Worm (Caenorhabditis elegans): ENCODE data around the gene eat-17.
"Not testable (repeated sequence)": the region's sequence is repeated elsewhere in the genome, so short reads cannot be mapped to it uniquely, and the experiment has no call there.

eat-17 gene

ce11 chrX:16451642-16452041 is 35.0 kb upstream of the eat-17 start, which contains the start of gene F38E9.4:
F38E9.4 (plus strand) TSS chrX:16451942.
- TF ChIP-seq unc-130, lsy-2, dsc-1 (tag; optimal IDR thresholded peaks at IDR 0.05): not testable (repeated sequence)

- no peak for TF ChIP-seq ceh-82 (tag; optimal IDR thresholded peaks at IDR 0.05)
- no peak for TF ChIP-seq mdl-1 (tag; optimal IDR thresholded peaks at IDR 0.05)
- TF ChIP-seq ceh-63 (GFP tag; optimal IDR thresholded peaks at IDR 0.05), result no peak
- no peak for TF ChIP-seq lin-15B (tag; optimal IDR thresholded peaks at IDR 0.05)
- TF ChIP-seq pax-3 (tag; optimal IDR thresholded peaks at IDR 0.05), result no peak
- TF ChIP-seq nhr-28 (tag; optimal IDR thresholded peaks at IDR 0.05), result no peak
- no peak for TF ChIP-seq nhr-12 (tag; optimal IDR thresholded peaks at IDR 0.05)
- no peak for TF ChIP-seq ama-1 (optimal IDR thresholded peaks at IDR 0.05)
- no peak for TF ChIP-seq tbx-2 (tag; optimal IDR thresholded peaks at IDR 0.05)
- no peak for TF ChIP-seq zag-1 (tag; optimal IDR thresholded peaks at IDR 0.05)
- no peak for TF ChIP-seq ceh-8 (GFP tag; optimal IDR thresholded peaks at IDR 0.05)
- no peak for TF ChIP-seq nhr-19 (GFP tag; conservative IDR thresholded peaks at IDR 0.05)
- no peak for TF ChIP-seq lin-39 (tag; optimal IDR thresholded peaks at IDR 0.05)
- no peak for TF ChIP-seq fkh-4 (tag; optimal IDR thresholded peaks at IDR 0.05; ENCODE audit: borderline replicate concordance)
Observed at ce11 chrX:16451124-16451523, 34.5 kb upstream of the eat-17 start.

DNA sequence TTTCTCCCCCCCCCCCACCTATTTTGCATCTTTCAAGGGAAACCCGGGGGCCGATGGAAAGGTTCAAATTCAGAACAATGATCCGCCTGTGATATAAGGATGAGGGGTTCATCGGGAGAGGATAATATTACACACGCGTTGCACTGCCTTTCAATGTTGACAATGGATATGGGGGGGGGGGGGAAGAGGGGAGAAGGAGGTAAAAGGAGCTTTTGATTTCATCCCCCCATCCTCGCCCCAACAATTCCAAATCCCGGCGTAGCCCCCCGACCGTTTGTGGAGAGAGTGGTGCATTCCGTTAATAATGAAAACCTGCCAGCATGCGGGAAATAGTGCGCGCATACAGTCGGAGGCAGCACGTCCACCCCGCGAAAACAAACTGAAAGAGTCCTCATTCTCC is 30.5 kb upstream of the eat-17 start:
- TF ChIP-seq egl-27 (tag; optimal IDR thresholded peaks at IDR 0.05), result no peak
- TF ChIP-seq alr-1 (tag; optimal IDR thresholded peaks at IDR 0.05; ENCODE audit: borderline replicate concordance), result no peak
- TF ChIP-seq isw-1 (GFP tag; IDR thresholded peaks at IDR 0.05), result no peak
- TF ChIP-seq dpl-1 (GFP tag; optimal IDR thresholded peaks at IDR 0.05), result no peak
- TF ChIP-seq ceh-63 (GFP tag; optimal IDR thresholded peaks at IDR 0.05), result no peak
- no peak for TF ChIP-seq nhr-84 (tag; optimal IDR thresholded peaks at IDR 0.05)
- TF ChIP-seq xbp-1 (tag; optimal IDR thresholded peaks at IDR 0.05), result no peak
- no peak for TF ChIP-seq ceh-8 (GFP tag; optimal IDR thresholded peaks at IDR 0.05)
- TF ChIP-seq efl-3 (GFP tag; optimal IDR thresholded peaks at IDR 0.05), result no peak
- TF ChIP-seq lin-39 (tag; optimal IDR thresholded peaks at IDR 0.05), result no peak
- no peak for TF ChIP-seq nhr-47 (tag; optimal IDR thresholded peaks at IDR 0.05)
- TF ChIP-seq pax-3 (tag; optimal IDR thresholded peaks at IDR 0.05), result no peak
- TF ChIP-seq lin-15B (tag; optimal IDR thresholded peaks at IDR 0.05), result no peak
- TF ChIP-seq nhr-77 (tag; optimal IDR thresholded peaks at IDR 0.05), result no peak
- TF ChIP-seq nhr-11 (tag; optimal IDR thresholded peaks at IDR 0.05), result no peak
- TF ChIP-seq swsn-7 (tag; optimal IDR thresholded peaks at IDR 0.05), result no peak
- TF ChIP-seq pqm-1 (tag; optimal IDR thresholded peaks at IDR 0.05), result no peak
- no peak for TF ChIP-seq zag-1 (tag; optimal IDR thresholded peaks at IDR 0.05)
- no peak for TF ChIP-seq unc-86 (tag; optimal IDR thresholded peaks at IDR 0.05)
- TF ChIP-seq tbx-2 (tag; optimal IDR thresholded peaks at IDR 0.05), result no peak

DNA sequence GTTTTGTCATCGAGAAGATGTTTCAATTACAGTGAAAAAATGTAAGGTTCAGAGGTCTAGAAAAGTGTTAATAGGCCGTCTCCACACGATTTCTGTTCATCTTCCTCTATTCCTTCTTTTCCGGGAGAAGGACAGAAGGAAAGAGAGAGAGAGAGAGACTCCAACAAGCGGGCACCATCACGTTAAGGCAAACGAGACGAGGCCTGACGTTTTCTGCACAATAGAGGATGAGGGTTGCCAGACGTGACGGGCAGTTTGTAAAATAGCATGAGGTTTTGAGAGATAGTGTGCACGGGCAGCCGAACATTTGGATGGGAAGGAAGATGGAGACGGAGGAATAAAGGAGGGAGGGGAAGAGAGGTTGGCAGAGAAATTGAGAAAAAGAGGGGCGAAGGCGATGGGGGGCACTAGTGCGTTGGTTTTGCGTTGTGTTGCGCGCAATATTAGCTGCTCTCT is 29.2 kb upstream of the eat-17 start, which contains the start of gene twf-2:
twf-2 (plus strand) TSS at position 405 of the 456 bp plus-strand sequence.
- peak; percentile 14 to 91 for TF ChIP-seq mdl-1 (tag; optimal IDR thresholded peaks at IDR 0.05)
- TF ChIP-seq irx-1 (tag; optimal IDR thresholded peaks at IDR 0.05), result peak; percentile 10
- TF ChIP-seq tbx-2 (tag; optimal IDR thresholded peaks at IDR 0.05), result peak; percentile 74
- no peak for TF ChIP-seq lin-39 (tag; optimal IDR thresholded peaks at IDR 0.05)
- peak; percentile 80 for TF ChIP-seq swsn-7 (tag; optimal IDR thresholded peaks at IDR 0.05)
- no peak for TF ChIP-seq sptf-1 (tag; optimal IDR thresholded peaks at IDR 0.05)
- TF ChIP-seq lir-3 (tag; optimal IDR thresholded peaks at IDR 0.05; ENCODE audit: poor library complexity), result peak; percentile 63
- no peak for TF ChIP-seq C34B4.2 (tag; optimal IDR thresholded peaks at IDR 0.05)
- peak; percentile 69 for TF ChIP-seq jun-1 (tag; optimal IDR thresholded peaks at IDR 0.05)
- TF ChIP-seq vab-15 (tag; optimal IDR thresholded peaks at IDR 0.05), result no peak
- TF ChIP-seq hlh-4 (tag; optimal IDR thresholded peaks at IDR 0.05), result no peak
- TF ChIP-seq F16B12.6 (tag; optimal IDR thresholded peaks at IDR 0.05), result no peak
- TF ChIP-seq snu-23 (GFP tag; optimal IDR thresholded peaks at IDR 0.05), result peak; percentile 86
- TF ChIP-seq efl-1 (optimal IDR thresholded peaks at IDR 0.05), result peak; percentile 47 to 71
- no peak for TF ChIP-seq efl-1 (GFP tag; optimal IDR thresholded peaks at IDR 0.05 in 1 of 2)
- TF ChIP-seq zip-4 (GFP tag; optimal IDR thresholded peaks at IDR 0.05), result no peak
- TF ChIP-seq ceh-82 (tag; optimal IDR thresholded peaks at IDR 0.05), result peak; percentile 4 to 86 (median 74)
- TF ChIP-seq tlp-1 (tag; optimal IDR thresholded peaks at IDR 0.05), result no peak
- TF ChIP-seq lin-13 (GFP tag; optimal IDR thresholded peaks at IDR 0.05), result no peak
- TF ChIP-seq grh-1 (GFP tag; IDR thresholded peaks at IDR 0.05), result peak; percentile 11; the same call in 1 of the 2 replicates
- no peak for TF ChIP-seq lin-15B (tag; optimal IDR thresholded peaks at IDR 0.05)
- no peak for TF ChIP-seq Y116A8C.19 (tag; optimal IDR thresholded peaks at IDR 0.05; ENCODE audit: borderline replicate concordance)
- peak in 2 of 3 experiments; percentile 13 to 22 for TF ChIP-seq dpl-1 (GFP tag; optimal IDR thresholded peaks at IDR 0.05)
- TF ChIP-seq ztf-4 (tag; optimal IDR thresholded peaks at IDR 0.05), result peak; percentile 51
- no peak for TF ChIP-seq zag-1 (tag; optimal IDR thresholded peaks at IDR 0.05)

Data from whole organism, L1 larva.